Worm (Caenorhabditis elegans) whole organism, L3 larva: ENCODE data around the gene ifas-3.

Experiments
- R02D3.7 ChIP-seq: fragments of 150-350 bp; optimal IDR thresholded peaks from 2 replicates; lab custom pipeline; 2014; ENCODE audit warnings: missing biosample characterization, missing genetic modification characterization
- aly-2 ChIP-seq: fragments of 150-350 bp; optimal IDR thresholded peaks from 2 replicates; lab custom pipeline; 2014; ENCODE audit warnings: missing biosample characterization, missing genetic modification characterization
- ama-1 ChIP-seq: fragments of 150-350 bp; optimal IDR thresholded peaks from 2 replicates; lab custom pipeline; 2018
- ceh-16 ChIP-seq: sonication (generic microtip); optimal IDR thresholded peaks from 2 replicates; lab custom pipeline; 2017; ENCODE audit warnings: missing biosample characterization, missing genetic modification characterization
- ceh-82 ChIP-seq: fragments of 150-350 bp; optimal IDR thresholded peaks from 2 replicates; lab custom pipeline; 2014; ENCODE audit warnings: missing biosample characterization, missing genetic modification characterization
- ceh-9 ChIP-seq: sonication (generic microtip); optimal IDR thresholded peaks from 2 replicates; lab custom pipeline; 2018; ENCODE audit warnings: missing biosample characterization, missing genetic modification characterization
- daf-12 ChIP-seq: fragments of 150-350 bp; optimal IDR thresholded peaks from 2 replicates; lab custom pipeline; 2014; ENCODE audit warnings: missing biosample characterization, missing genetic modification reagents, missing genetic modification characterization
- egl-27 ChIP-seq: sonication (generic microtip); optimal IDR thresholded peaks from 4 replicates; lab custom pipeline; 2017; ENCODE audit warnings: missing biosample characterization, missing genetic modification reagents, missing genetic modification characterization
- egl-5 ChIP-seq: fragments of 150-350 bp; optimal IDR thresholded peaks from 2 replicates; lab custom pipeline; 2017; ENCODE audit warnings: missing biosample characterization, missing genetic modification reagents, missing genetic modification characterization, inconsistent platforms
- elt-1 ChIP-seq: fragments of 150-350 bp; optimal IDR thresholded peaks from 2 replicates; lab custom pipeline; 2014; ENCODE audit warnings: missing biosample characterization, missing genetic modification characterization
- elt-2 ChIP-seq: sonication (generic microtip); optimal IDR thresholded peaks from 2 replicates; lab custom pipeline; 2016; ENCODE audit warnings: missing genetic modification reagents, mild to moderate bottlenecking, missing genetic modification characterization, missing compliant biosample characterization
- elt-3 ChIP-seq, 3 experiments: fragments of 150-350 bp in 1 of 3; sonication (generic microtip) in 2 of 3; optimal IDR thresholded peaks; 2 replicates in 2 of 3; 4 replicates in 1 of 3; lab custom pipeline; 2014 to 2017; ENCODE audit warnings: missing biosample characterization in 3 of 3, missing genetic modification characterization in 3 of 3
- eor-1 ChIP-seq, 2 experiments: fragments of 150-350 bp; optimal IDR thresholded peaks; 2 replicates each; lab custom pipeline; 2014 to 2018; ENCODE audit warnings: missing biosample characterization in 2 of 2, missing genetic modification characterization in 2 of 2
- fkh-10 ChIP-seq: sonication (generic microtip); optimal IDR thresholded peaks from 2 replicates; lab custom pipeline; 2017; ENCODE audit warnings: missing biosample characterization, missing genetic modification reagents, missing genetic modification characterization
- hmg-11 ChIP-seq: sonication (generic microtip); optimal IDR thresholded peaks from 2 replicates; lab custom pipeline; 2016; ENCODE audit warnings: missing genetic modification characterization, missing compliant biosample characterization
- jun-1 ChIP-seq: fragments of 150-350 bp; optimal IDR thresholded peaks from 2 replicates; lab custom pipeline; 2014; ENCODE audit warnings: missing biosample characterization, missing genetic modification reagents, missing genetic modification characterization
- lin-15B ChIP-seq: fragments of 150-350 bp; optimal IDR thresholded peaks from 2 replicates; lab custom pipeline; 2014; ENCODE audit warnings: missing biosample characterization, missing genetic modification characterization
- lin-39 ChIP-seq: fragments of 150-350 bp; optimal IDR thresholded peaks from 2 replicates; lab custom pipeline; 2018; ENCODE audit warnings: missing biosample characterization, missing genetic modification reagents, missing genetic modification characterization
- mdl-1 ChIP-seq: fragments of 150-350 bp; optimal IDR thresholded peaks from 2 replicates; lab custom pipeline; 2014; ENCODE audit warnings: missing biosample characterization, missing genetic modification characterization
- mml-1 ChIP-seq: fragments of 150-350 bp; sonication (generic microtip); optimal IDR thresholded peaks from 3 replicates; lab custom pipeline; 2014; ENCODE audit warnings: missing biosample characterization, missing genetic modification characterization
- nfya-1 ChIP-seq: sonication (generic microtip); optimal IDR thresholded peaks from 2 replicates; lab custom pipeline; 2017; ENCODE audit warnings: missing genetic modification characterization, mild to moderate bottlenecking, missing compliant biosample characterization, antibody characterized with exemption, moderate library complexity; ENCODE audit not compliant: insufficient read depth
- nhr-11 ChIP-seq: fragments of 150-350 bp; optimal IDR thresholded peaks from 2 replicates; lab custom pipeline; 2014; ENCODE audit warnings: missing biosample characterization, missing genetic modification characterization
- nhr-12 ChIP-seq: fragments of 150-350 bp; optimal IDR thresholded peaks from 2 replicates; lab custom pipeline; 2014; ENCODE audit warnings: missing biosample characterization, missing genetic modification characterization
- nhr-23 ChIP-seq: fragments of 150-350 bp; optimal IDR thresholded peaks from 2 replicates; lab custom pipeline; 2014; ENCODE audit warnings: missing biosample characterization, missing genetic modification reagents, missing genetic modification characterization
- nhr-237 ChIP-seq: fragments of 150-350 bp; optimal IDR thresholded peaks from 2 replicates; lab custom pipeline; 2014; ENCODE audit warnings: missing biosample characterization, missing genetic modification characterization
- nhr-25 ChIP-seq: sonication (generic microtip); optimal IDR thresholded peaks from 2 replicates; lab custom pipeline; 2017; ENCODE audit warnings: missing biosample characterization, missing genetic modification characterization
- nhr-28 ChIP-seq: fragments of 150-350 bp; optimal IDR thresholded peaks from 2 replicates; lab custom pipeline; 2014; ENCODE audit warnings: missing biosample characterization, missing genetic modification characterization
- nhr-67 ChIP-seq: fragments of 150-350 bp; optimal IDR thresholded peaks from 2 replicates; lab custom pipeline; 2014; ENCODE audit warnings: missing biosample characterization, missing genetic modification characterization
- nhr-76 ChIP-seq: fragments of 150-350 bp; sonication (generic microtip); optimal IDR thresholded peaks from 5 replicates; lab custom pipeline; 2014; ENCODE audit warnings: missing biosample characterization, missing genetic modification characterization
- nhr-77 ChIP-seq: fragments of 150-350 bp; optimal IDR thresholded peaks from 2 replicates; lab custom pipeline; 2014; ENCODE audit warnings: missing biosample characterization, missing genetic modification characterization
- pha-4 ChIP-seq: fragments of 150-350 bp; optimal IDR thresholded peaks from 2 replicates; lab custom pipeline; 2014; ENCODE audit warnings: missing biosample characterization, missing genetic modification reagents, missing genetic modification characterization
- pqm-1 ChIP-seq: fragments of 150-350 bp; optimal IDR thresholded peaks from 2 replicates; lab custom pipeline; 2017; ENCODE audit warnings: missing biosample characterization, missing genetic modification characterization, inconsistent platforms
- sea-2 ChIP-seq: fragments of 150-350 bp; sonication (generic microtip); optimal IDR thresholded peaks from 4 replicates; lab custom pipeline; 2014; ENCODE audit warnings: missing biosample characterization, missing genetic modification reagents, missing genetic modification characterization
- skn-1 ChIP-seq: fragments of 150-350 bp; optimal IDR thresholded peaks from 2 replicates; lab custom pipeline; 2014; ENCODE audit warnings: missing biosample characterization, missing genetic modification characterization
- snpc-4 ChIP-seq: fragments of 150-350 bp; optimal IDR thresholded peaks from 2 replicates; lab custom pipeline; 2014; ENCODE audit warnings: missing biosample characterization, missing genetic modification characterization
- tbx-2 ChIP-seq: sonication (generic microtip); optimal IDR thresholded peaks from 2 replicates; lab custom pipeline; 2016; ENCODE audit warnings: mild to moderate bottlenecking, missing genetic modification characterization, missing compliant biosample characterization
- unc-39 ChIP-seq: sonication (generic microtip); optimal IDR thresholded peaks from 4 replicates; lab custom pipeline; 2017; ENCODE audit warnings: missing biosample characterization, missing genetic modification characterization
- unc-62 ChIP-seq: fragments of 150-350 bp; sonication (generic microtip); optimal IDR thresholded peaks from 4 replicates; lab custom pipeline; 2014; ENCODE audit warnings: missing biosample characterization, missing genetic modification reagents, missing genetic modification characterization
- zag-1 ChIP-seq: fragments of 150-350 bp; optimal IDR thresholded peaks from 2 replicates; lab custom pipeline; 2014; ENCODE audit warnings: missing biosample characterization, missing genetic modification characterization
- ztf-4 ChIP-seq: fragments of 150-350 bp; optimal IDR thresholded peaks from 2 replicates; lab custom pipeline; 2014; ENCODE audit warnings: missing biosample characterization, missing genetic modification characterization

ifas-3 gene

ce11 chrIV:15940811-15941210 is 9.9 kb downstream of the ifas-3 start:
- TF ChIP-seq daf-12 (tag; lab: Kevin White, UChicago): no peak
- TF ChIP-seq tbx-2 (tag; lab: Kevin White, UChicago): no peak
- no peak for TF ChIP-seq elt-1 (tag; lab: Kevin White, UChicago)
- TF ChIP-seq egl-27: no peak
- TF ChIP-seq pha-4: no peak

ce11 chrIV:15938471-15938870 is 12.2 kb downstream of the ifas-3 start:
- TF ChIP-seq egl-27 (no peak), nhr-67 (tag; lab: Kevin White, UChicago) (no peak), nhr-25 (tag; lab: Kevin White, UChicago) (no peak), ama-1 (no peak), ceh-16 (tag; lab: Kevin White, UChicago) (no peak), elt-3 (tag; optimal IDR thresholded peaks at IDR 0.05; lab: Kevin White, UChicago) (no peak), tbx-2 (tag; lab: Kevin White, UChicago) (no peak), snpc-4 (tag; lab: Kevin White, UChicago) (no peak), nhr-23 (no peak), jun-1 (tag; lab: Kevin White, UChicago) (no peak), fkh-10 (no peak), nhr-237 (tag; lab: Kevin White, UChicago) (no peak), mdl-1 (tag; lab: Kevin White, UChicago) (no peak), nhr-12 (tag; lab: Kevin White, UChicago) (no peak), aly-2 (tag; lab: Kevin White, UChicago) (no peak), nhr-11 (tag; lab: Kevin White, UChicago) (no peak), elt-1 (tag; lab: Kevin White, UChicago) (no peak), sea-2 (GFP tag; lab: Kevin White, UChicago) (no peak)

- no peak for TF ChIP-seq snpc-4 (tag; lab: Kevin White, UChicago)
These were observed 13.6 kb downstream of the ifas-3 start for ce11 chrIV:15937088-15937487.

ce11 chrIV:15933814-15934213 is 16.9 kb downstream of the ifas-3 start, which contains the start of gene srv-16:
srv-16 (minus strand) TSS chrIV:15933914.
- no peak for TF ChIP-seq unc-39 (tag; lab: Kevin White, UChicago)
- no peak for TF ChIP-seq ceh-82 (tag; lab: Kevin White, UChicago)
- TF ChIP-seq jun-1 (tag; lab: Kevin White, UChicago): no peak
- TF ChIP-seq unc-62 (GFP tag; lab: Kevin White, UChicago): no peak
- no peak for TF ChIP-seq mml-1 (tag; lab: Kevin White, UChicago)
- no peak for TF ChIP-seq eor-1 (tag; optimal IDR thresholded peaks at IDR 0.05; lab: Kevin White, UChicago)
- no peak for TF ChIP-seq lin-15B (tag; lab: Kevin White, UChicago)
- no peak for TF ChIP-seq pqm-1
- TF ChIP-seq, all 47 proteins: peak for 0

ce11 chrIV:15933100-15933499 is 17.6 kb downstream of the ifas-3 start:
- peak; percentile 20 for TF ChIP-seq elt-2
- TF ChIP-seq pqm-1: peak; percentile 33

ce11 chrIV:15931833-15932232 is 18.9 kb downstream of the ifas-3 start:
- TF ChIP-seq fkh-10: no peak
- TF ChIP-seq nhr-77: no peak
- no peak for TF ChIP-seq aly-2 (tag; lab: Kevin White, UChicago)
- TF ChIP-seq ceh-82 (tag; lab: Kevin White, UChicago): no peak
- TF ChIP-seq egl-5: no peak
- no peak for TF ChIP-seq ceh-16 (tag; lab: Kevin White, UChicago)
- TF ChIP-seq jun-1 (tag; lab: Kevin White, UChicago): no peak
- TF ChIP-seq ceh-9: no peak
- no peak for TF ChIP-seq egl-27
- no peak for TF ChIP-seq mml-1 (tag; lab: Kevin White, UChicago)
- TF ChIP-seq nhr-67 (tag; lab: Kevin White, UChicago): no peak
- no peak for TF ChIP-seq unc-39 (tag; lab: Kevin White, UChicago)
- peak; percentile 3 for TF ChIP-seq nhr-23
- TF ChIP-seq lin-39: peak; percentile 38
- TF ChIP-seq skn-1 (tag; lab: Kevin White, UChicago): no peak
- TF ChIP-seq hmg-11 (tag; lab: Kevin White, UChicago): peak; percentile 11
- no peak for TF ChIP-seq sea-2 (GFP tag; lab: Kevin White, UChicago)
- peak; percentile 37 for TF ChIP-seq tbx-2 (tag; lab: Kevin White, UChicago)
- TF ChIP-seq elt-3 (tag; optimal IDR thresholded peaks at IDR 0.05; lab: Kevin White, UChicago): no peak
- no peak for TF ChIP-seq eor-1 (tag; optimal IDR thresholded peaks at IDR 0.05; lab: Kevin White, UChicago)
- TF ChIP-seq pqm-1: no peak
- TF ChIP-seq R02D3.7: no peak
- no peak for TF ChIP-seq lin-15B (tag; lab: Kevin White, UChicago)
- TF ChIP-seq pha-4: no peak
- TF ChIP-seq elt-1 (tag; lab: Kevin White, UChicago): no peak
- no peak for TF ChIP-seq daf-12 (tag; lab: Kevin White, UChicago)
- no peak for TF ChIP-seq unc-62 (GFP tag; lab: Kevin White, UChicago)
- no peak for TF ChIP-seq ztf-4 (tag; lab: Kevin White, UChicago)
- TF ChIP-seq nhr-25 (tag; lab: Kevin White, UChicago): peak; percentile 10
- TF ChIP-seq snpc-4 (tag; lab: Kevin White, UChicago): peak; percentile 35
- TF ChIP-seq nfya-1 (tag; lab: Kevin White, UChicago): peak; percentile 13
- TF ChIP-seq elt-2: peak; percentile 24
- TF ChIP-seq nhr-76: no peak
- no peak for TF ChIP-seq zag-1
- no peak for TF ChIP-seq nhr-28 (tag; lab: Kevin White, UChicago)
- no peak for TF ChIP-seq nhr-12 (tag; lab: Kevin White, UChicago)
